Fruit fly (Drosophila melanogaster): ENCODE measurements around the gene Vti1a.

DNA sequence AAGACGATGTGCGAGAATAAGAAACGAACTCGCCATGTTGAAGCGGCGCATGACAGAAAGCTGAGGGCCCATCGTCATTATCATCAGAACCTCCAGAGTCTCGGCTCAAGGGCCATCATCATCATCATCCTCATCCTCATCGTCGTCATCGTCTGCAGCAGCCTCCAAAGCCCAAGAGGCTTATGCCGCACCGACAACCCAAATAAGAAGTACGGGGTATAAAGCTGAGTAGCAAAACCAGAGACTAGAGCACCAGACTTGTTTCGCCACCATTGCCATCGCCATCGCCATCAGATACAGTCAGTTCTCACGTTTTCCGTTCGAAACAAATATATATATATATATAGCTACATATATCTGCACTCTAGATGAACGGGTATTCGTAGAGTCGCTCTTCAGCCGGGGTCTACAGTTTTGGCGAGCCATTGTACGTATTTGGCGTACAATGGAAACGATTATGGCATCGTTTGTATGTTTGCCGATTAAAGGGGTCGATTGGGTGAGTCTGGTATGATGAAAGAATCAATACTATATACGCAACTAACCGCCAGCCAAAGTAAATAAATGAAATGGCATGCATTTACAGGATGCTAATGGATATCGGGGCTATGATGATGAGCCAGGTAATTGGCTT, 10.6 kb upstream of the Vti1a start:
- no peak for TF ChIP-seq dl (GFP tag; optimal IDR thresholded peaks at IDR 0.05; ENCODE audit: insufficient read depth in 1 of 2, partially characterized antibody in 2 of 2)
- TF ChIP-seq h (GFP tag; optimal IDR thresholded peaks at IDR 0.05) = no peak
- TF ChIP-seq CrebA (GFP tag; optimal IDR thresholded peaks at IDR 0.05; ENCODE audit: borderline replicate concordance) = no peak
- TF ChIP-seq Dfd (GFP tag; optimal IDR thresholded peaks at IDR 0.05) = no peak
- TF ChIP-seq Myc (optimal IDR thresholded peaks at IDR 0.05) = no peak
